Fruit fly (Drosophila melanogaster) whole organism, embryonic: ENCODE measurements around the gene CAH7.

ENCODE experiments used
- B-H2 ChIP-seq: fragments of 200-800 bp; sonication (Bioruptor generic); optimal IDR thresholded peaks from 2 replicates; lab custom pipeline; 2018; ENCODE audit warnings: missing biosample characterization, mild to moderate bottlenecking, missing genetic modification characterization
- BEAF-32 ChIP-seq: fragments of 200-800 bp; sonication (Bioruptor generic); optimal IDR thresholded peaks from 3 replicates; lab custom pipeline; 2017; ENCODE audit warnings: missing biosample characterization, missing genetic modification characterization, mild to moderate bottlenecking, moderate library complexity, missing genetic modification reagents
- BtbVII ChIP-seq: fragments of 200-800 bp; sonication (Bioruptor generic); optimal IDR thresholded peaks from 3 replicates; lab custom pipeline; 2017; ENCODE audit warnings: missing biosample characterization, mild to moderate bottlenecking, missing genetic modification characterization
- Bteb2 ChIP-seq: fragments of 200-800 bp; sonication (Bioruptor generic); optimal IDR thresholded peaks from 2 replicates; lab custom pipeline; 2016; ENCODE audit warnings: missing biosample characterization, missing genetic modification characterization
- CG10267 ChIP-seq: fragments of 200-800 bp; sonication (Bioruptor generic); optimal IDR thresholded peaks from 2 replicates; lab custom pipeline; 2018; ENCODE audit warnings: missing biosample characterization, mild to moderate bottlenecking, missing genetic modification characterization, moderate library complexity
- CG10543 ChIP-seq: fragments of 200-800 bp; sonication (Bioruptor generic); optimal IDR thresholded peaks from 3 replicates; lab custom pipeline; 2017; ENCODE audit warnings: missing biosample characterization, mild to moderate bottlenecking, missing genetic modification characterization, moderate library complexity
- CG11247 ChIP-seq: fragments of 200-800 bp; sonication (Bioruptor generic); IDR thresholded peaks from 2 replicates; pipeline ENCODE4 v1.3.6; 2022; ENCODE audit warnings: missing biosample characterization, missing genetic modification characterization
- CG17385 ChIP-seq: fragments of 200-800 bp; sonication (Bioruptor generic); optimal IDR thresholded peaks from 3 replicates; lab custom pipeline; 2018; ENCODE audit warnings: missing biosample characterization, mild to moderate bottlenecking, missing genetic modification characterization
- CG17829 ChIP-seq: fragments of 200-800 bp; optimal IDR thresholded peaks from 2 replicates; lab custom pipeline; 2019; ENCODE audit warnings: missing biosample characterization, mild to moderate bottlenecking, missing genetic modification characterization, moderate library complexity
- CG18011 ChIP-seq: fragments of 200-800 bp; sonication (Bioruptor generic); optimal IDR thresholded peaks from 2 replicates; lab custom pipeline; 2017; ENCODE audit warnings: missing biosample characterization, missing genetic modification characterization, mild to moderate bottlenecking, moderate library complexity, missing genotype
- CG18619 ChIP-seq: fragments of 200-800 bp; sonication (Bioruptor generic); optimal IDR thresholded peaks from 3 replicates; lab custom pipeline; 2017; ENCODE audit warnings: missing biosample characterization, mild to moderate bottlenecking, missing genetic modification characterization
- CG18764 ChIP-seq: fragments of 200-800 bp; sonication (Bioruptor generic); optimal IDR thresholded peaks from 3 replicates; lab custom pipeline; 2016; ENCODE audit warnings: missing biosample characterization, missing genetic modification characterization
- CG2129 ChIP-seq: fragments of 200-800 bp; sonication (Bioruptor generic); IDR thresholded peaks from 2 replicates; pipeline ENCODE4 v1.3.6; 2022; ENCODE audit warnings: missing biosample characterization, missing genetic modification characterization; ENCODE audit not compliant: partially characterized antibody
- CG30431 ChIP-seq: fragments of 200-800 bp; sonication (Bioruptor generic); optimal IDR thresholded peaks from 2 replicates; lab custom pipeline; 2017; ENCODE audit warnings: missing biosample characterization, missing genetic modification characterization
- CG31441 ChIP-seq: fragments of 200-800 bp; sonication (Bioruptor generic); IDR thresholded peaks from 2 replicates; pipeline ENCODE4 v1.3.6; 2022; ENCODE audit warnings: missing biosample characterization, missing genetic modification characterization
- CG32532 ChIP-seq: fragments of 200-800 bp; sonication (Bioruptor generic); IDR thresholded peaks from 2 replicates; pipeline ENCODE4 v1.3.6; 2022; ENCODE audit warnings: missing biosample characterization, missing genetic modification characterization
- CG3995 ChIP-seq: fragments of 200-800 bp; sonication (Bioruptor generic); optimal IDR thresholded peaks from 3 replicates; lab custom pipeline; 2016; ENCODE audit warnings: missing biosample characterization, missing genetic modification characterization
- CG43689 ChIP-seq: fragments of 200-800 bp; sonication (Bioruptor generic); IDR thresholded peaks from 2 replicates; pipeline ENCODE4 v1.3.6; 2022; ENCODE audit warnings: missing biosample characterization, missing genetic modification characterization
- CG5180 ChIP-seq: fragments of 200-800 bp; sonication (Bioruptor generic); optimal IDR thresholded peaks from 3 replicates; lab custom pipeline; 2017; ENCODE audit warnings: missing biosample characterization, missing genetic modification characterization, mild to moderate bottlenecking, moderate library complexity, missing genetic modification reagents
- CG5953 ChIP-seq: fragments of 200-800 bp; sonication (Bioruptor generic); IDR thresholded peaks from 2 replicates; pipeline ENCODE4 v1.3.6; 2022; ENCODE audit warnings: missing biosample characterization, missing genetic modification characterization
- CG6813 ChIP-seq: fragments of 200-800 bp; sonication (Bioruptor generic); optimal IDR thresholded peaks from 2 replicates; lab custom pipeline; 2017; ENCODE audit warnings: missing biosample characterization, missing genetic modification characterization, mild to moderate bottlenecking, moderate library complexity, missing genetic modification reagents
- CG8290 ChIP-seq, 3 experiments: fragments of 200-800 bp; sonication (Bioruptor generic); optimal IDR thresholded peaks; 2 replicates each; lab custom pipeline; 2016 to 2019; ENCODE audit warnings: missing biosample characterization in 3 of 3, missing genetic modification characterization in 3 of 3, mild to moderate bottlenecking in 2 of 3, moderate library complexity in 1 of 3
- CG9727 ChIP-seq: fragments of 200-800 bp; sonication (Bioruptor generic); optimal IDR thresholded peaks from 3 replicates; lab custom pipeline; 2017; ENCODE audit warnings: missing biosample characterization, mild to moderate bottlenecking, missing genetic modification characterization
- CoRest ChIP-seq: fragments of 200-800 bp; sonication (Bioruptor generic); optimal IDR thresholded peaks from 3 replicates; lab custom pipeline; 2018; ENCODE audit warnings: missing biosample characterization, mild to moderate bottlenecking, missing genetic modification characterization, moderate library complexity
- Dll ChIP-seq: fragments of 200-800 bp; sonication (Bioruptor generic); IDR thresholded peaks from 4 replicates; pipeline ENCODE4 v1.3.6; 2022; ENCODE audit warnings: missing biosample characterization, missing genetic modification characterization; ENCODE audit not compliant: partially characterized antibody
- Dref ChIP-seq: fragments of 200-800 bp; sonication (Bioruptor generic); IDR thresholded peaks from 2 replicates; pipeline ENCODE4 v1.3.6; 2022; ENCODE audit warnings: missing biosample characterization, missing genetic modification characterization
- H2.0 ChIP-seq: fragments of 200-800 bp; sonication (Bioruptor generic); IDR thresholded peaks from 2 replicates; pipeline ENCODE4 v1.3.6; 2022; ENCODE audit warnings: missing biosample characterization, missing genetic modification characterization
- HmgZ ChIP-seq: fragments of 200-800 bp; sonication (Bioruptor generic); optimal IDR thresholded peaks from 2 replicates; lab custom pipeline; 2018; ENCODE audit warnings: missing biosample characterization, mild to moderate bottlenecking, missing genetic modification characterization
- Hr3 ChIP-seq: fragments of 200-800 bp; sonication (Bioruptor generic); optimal IDR thresholded peaks from 3 replicates; lab custom pipeline; 2016; ENCODE audit warnings: missing biosample characterization, missing genetic modification characterization
- Kr ChIP-seq: fragments of 200-800 bp; sonication (Bioruptor generic); optimal IDR thresholded peaks from 2 replicates; lab custom pipeline; 2017; ENCODE audit warnings: missing biosample characterization, mild to moderate bottlenecking, missing genetic modification characterization
- Sox100B ChIP-seq: fragments of 200-800 bp; sonication (Bioruptor generic); optimal IDR thresholded peaks from 3 replicates; lab custom pipeline; 2018; ENCODE audit warnings: missing biosample characterization, mild to moderate bottlenecking, missing genetic modification characterization
- Stat92E ChIP-seq, 3 experiments: fragments of >200 bp in 2 of 3; fragments of 200-800 bp in 1 of 3; sonication (Bioruptor generic) in 1 of 3; optimal IDR thresholded peaks; 2 replicates each; lab custom pipeline; 2017 to 2019; ENCODE audit warnings: missing biosample characterization in 3 of 3, missing genetic modification characterization in 3 of 3, mild to moderate bottlenecking in 1 of 3, moderate library complexity in 1 of 3
- amos ChIP-seq: fragments of 200-800 bp; sonication (Bioruptor generic); IDR thresholded peaks from 2 replicates; pipeline ENCODE4 v1.3.6; 2022; ENCODE audit warnings: missing biosample characterization, missing genetic modification characterization; ENCODE audit not compliant: partially characterized antibody
- ap ChIP-seq: fragments of 200-800 bp; sonication (Bioruptor generic); IDR thresholded peaks from 2 replicates; pipeline ENCODE4 v1.3.6; 2022; ENCODE audit warnings: missing biosample characterization, missing genetic modification characterization
- bbx ChIP-seq: fragments of 200-800 bp; sonication (Bioruptor generic); IDR thresholded peaks from 2 replicates; pipeline ENCODE4 v1.3.6; 2022; ENCODE audit warnings: missing biosample characterization, missing genetic modification characterization; ENCODE audit not compliant: partially characterized antibody
- bowl ChIP-seq: fragments of 200-800 bp; sonication (Bioruptor generic); IDR thresholded peaks from 2 replicates; pipeline ENCODE4 v1.3.6; 2022; ENCODE audit warnings: missing biosample characterization, missing genetic modification characterization
- cato ChIP-seq: fragments of 200-800 bp; sonication (Bioruptor generic); optimal IDR thresholded peaks from 2 replicates; lab custom pipeline; 2016; ENCODE audit warnings: missing biosample characterization, missing genetic modification characterization, borderline replicate concordance
- crol ChIP-seq: fragments of 200-800 bp; sonication (Bioruptor generic); IDR thresholded peaks from 2 replicates; pipeline ENCODE4 v1.3.6; 2022; ENCODE audit warnings: missing biosample characterization, missing genetic modification characterization
- dpn ChIP-seq, 2 experiments: fragments of 200-800 bp; sonication (Bioruptor generic); optimal IDR thresholded peaks; 3 replicates each; lab custom pipeline; 2016; ENCODE audit warnings: missing biosample characterization in 2 of 2, missing genetic modification characterization in 2 of 2
- emc ChIP-seq: fragments of 200-800 bp; sonication (Bioruptor generic); optimal IDR thresholded peaks from 2 replicates; lab custom pipeline; 2016; ENCODE audit warnings: missing biosample characterization, missing genetic modification characterization
- gcm ChIP-seq: fragments of 200-800 bp; sonication (Bioruptor generic); optimal IDR thresholded peaks from 2 replicates; lab custom pipeline; 2019; ENCODE audit warnings: missing biosample characterization, mild to moderate bottlenecking, missing genetic modification characterization, moderate library complexity
- gro ChIP-seq: fragments of 200-800 bp; sonication (Bioruptor generic); optimal IDR thresholded peaks from 2 replicates; lab custom pipeline; 2016; ENCODE audit warnings: missing biosample characterization, missing genetic modification characterization
- knrl ChIP-seq: fragments of 200-800 bp; sonication (Bioruptor generic); IDR thresholded peaks from 3 replicates; pipeline ENCODE4 v1.3.6; 2022; ENCODE audit warnings: missing biosample characterization, missing genetic modification characterization; ENCODE audit not compliant: partially characterized antibody
- lab ChIP-seq: fragments of 200-800 bp; sonication (Bioruptor generic); optimal IDR thresholded peaks from 3 replicates; lab custom pipeline; 2017; ENCODE audit warnings: missing biosample characterization, missing genetic modification characterization, mild to moderate bottlenecking, moderate library complexity, missing genetic modification reagents
- nom ChIP-seq: fragments of 200-800 bp; sonication (Bioruptor generic); optimal IDR thresholded peaks from 2 replicates; lab custom pipeline; 2017; ENCODE audit warnings: missing biosample characterization, missing genetic modification characterization, mild to moderate bottlenecking, moderate library complexity, missing genetic modification reagents
- pum ChIP-seq: fragments of 200-800 bp; sonication (Bioruptor generic); optimal IDR thresholded peaks from 2 replicates; lab custom pipeline; 2016; ENCODE audit warnings: missing biosample characterization, missing genetic modification characterization
- pzg ChIP-seq: fragments of 200-800 bp; sonication (Bioruptor generic); optimal IDR thresholded peaks from 3 replicates; lab custom pipeline; 2018; ENCODE audit warnings: missing biosample characterization, mild to moderate bottlenecking, missing genetic modification characterization, moderate library complexity
- sqz ChIP-seq: fragments of 200-800 bp; sonication (Bioruptor generic); optimal IDR thresholded peaks from 3 replicates; lab custom pipeline; 2018; ENCODE audit warnings: missing biosample characterization, mild to moderate bottlenecking, missing genetic modification characterization
- yki ChIP-seq: fragments of >200 bp; optimal IDR thresholded peaks from 3 replicates; lab custom pipeline; 2018

The CAH7 gene

DNA sequence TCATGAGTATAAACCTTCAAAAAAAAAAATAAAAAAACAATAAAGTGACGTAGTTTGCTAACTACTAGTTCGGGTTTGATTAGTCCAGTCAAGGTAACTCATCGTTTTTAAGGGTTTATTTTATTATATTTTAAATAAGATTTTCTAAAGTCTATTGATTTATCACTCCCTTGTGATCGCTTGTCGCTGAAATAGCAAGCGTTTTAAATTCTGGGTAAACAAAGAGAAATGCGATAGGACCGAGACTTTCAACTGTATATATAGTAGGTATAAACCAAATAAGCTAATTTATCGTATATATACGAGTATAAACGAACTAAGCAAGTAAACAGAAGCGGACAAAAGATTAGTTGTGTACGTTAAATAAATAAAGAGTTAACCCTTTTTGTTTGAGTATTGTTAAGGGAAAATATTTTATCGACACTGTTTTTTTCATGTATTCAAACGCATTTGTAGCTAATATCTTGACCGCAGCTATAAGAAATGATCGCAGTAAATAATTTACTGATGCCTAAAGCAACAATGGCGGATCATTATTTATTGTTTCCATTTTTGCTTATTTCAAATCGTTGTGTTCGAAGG is 56.5 kb downstream of the CAH7 start (continued):
- TF ChIP-seq Kr, result no peak
- no peak for TF ChIP-seq emc
- TF ChIP-seq bowl (GFP tag; lab: Robert Waterston, UW), result no peak
- TF ChIP-seq amos (GFP tag; lab: Robert Waterston, UW), result no peak
- TF ChIP-seq lab (GFP tag; lab: Kevin White, UChicago), result peak; percentile 45
- no peak for TF ChIP-seq BEAF-32 (GFP tag; lab: Kevin White, UChicago)
- no peak for TF ChIP-seq CG10267
- TF ChIP-seq B-H2 (GFP tag; lab: Kevin White, UChicago), result peak; percentile 25
- no peak for TF ChIP-seq CG2129 (GFP tag; lab: Robert Waterston, UW)
- no peak for TF ChIP-seq CG18764 (GFP tag; lab: Kevin White, UChicago)
- no peak for TF ChIP-seq Stat92E (GFP tag; optimal IDR thresholded peaks at IDR 0.05; lab: Kevin White, UChicago)
- peak; percentile 62 for TF ChIP-seq gro
- peak; percentile 29 for TF ChIP-seq Bteb2 (GFP tag; lab: Kevin White, UChicago)
- no peak for TF ChIP-seq CG5953 (GFP tag; lab: Robert Waterston, UW)
- TF ChIP-seq CG43689 (GFP tag; lab: Robert Waterston, UW), result no peak
- peak; percentile 37 for TF ChIP-seq CG32532 (GFP tag; lab: Robert Waterston, UW)
- TF ChIP-seq nom (GFP tag; lab: Kevin White, UChicago), result no peak
- TF ChIP-seq CG18619 (GFP tag; lab: Kevin White, UChicago), result peak; percentile 35
- TF ChIP-seq BtbVII, result no peak
- no peak for TF ChIP-seq knrl (GFP tag; lab: Robert Waterston, UW)
- TF ChIP-seq cato (GFP tag; lab: Kevin White, UChicago), result no peak
- peak; percentile 59; the same call in 1 of the 2 replicates for TF ChIP-seq H2.0 (GFP tag; lab: Robert Waterston, UW)
- no peak for TF ChIP-seq CG6813 (GFP tag; lab: Kevin White, UChicago)
- no peak for TF ChIP-seq Dref (GFP tag; lab: Robert Waterston, UW)
- TF ChIP-seq Sox100B, result peak; percentile 25
- TF ChIP-seq CoRest, result peak; percentile 57
- peak; percentile 15 for TF ChIP-seq CG30431 (GFP tag; lab: Kevin White, UChicago)
- peak; percentile 46 for TF ChIP-seq CG17385 (GFP tag; lab: Kevin White, UChicago)
- no peak for TF ChIP-seq gcm
- no peak for TF ChIP-seq CG8290 (GFP tag; optimal IDR thresholded peaks at IDR 0.05; lab: Kevin White, UChicago)
- TF ChIP-seq CG8290 (tag; optimal IDR thresholded peaks at IDR 0.05; lab: Kevin White, UChicago), result peak in 1 of 2 experiments; percentile 78
- no peak for TF ChIP-seq CG11247 (GFP tag; lab: Robert Waterston, UW)
- no peak for TF ChIP-seq pum (GFP tag; lab: Kevin White, UChicago)
- TF ChIP-seq CG5180 (GFP tag; lab: Kevin White, UChicago), result no peak
- peak; percentile 29 for TF ChIP-seq HmgZ (tag; lab: Kevin White, UChicago)
- TF ChIP-seq CG10543 (GFP tag; lab: Kevin White, UChicago), result peak; percentile 16
- no peak for TF ChIP-seq crol (GFP tag; lab: Robert Waterston, UW)
- no peak for TF ChIP-seq CG3995
- peak in 1 of 2 experiments; percentile 39 for TF ChIP-seq dpn (GFP tag; optimal IDR thresholded peaks at IDR 0.05; lab: Kevin White, UChicago)
- no peak for TF ChIP-seq Dll (GFP tag; lab: Robert Waterston, UW)
- TF ChIP-seq CG18011 (GFP tag; lab: Kevin White, UChicago), result peak; percentile 14
- no peak for TF ChIP-seq CG9727
- TF ChIP-seq bbx (GFP tag; lab: Robert Waterston, UW), result no peak
- no peak for TF ChIP-seq pzg (GFP tag; lab: Kevin White, UChicago)
- no peak for TF ChIP-seq CG31441
- no peak for TF ChIP-seq sqz (GFP tag; lab: Kevin White, UChicago)
- TF ChIP-seq yki (lab: Kevin White, UChicago), result no peak
- TF ChIP-seq CG17829, result no peak
- no peak for TF ChIP-seq Hr3 (GFP tag; lab: Kevin White, UChicago)
- no peak for TF ChIP-seq ap (GFP tag; lab: Robert Waterston, UW)
